Worm (Caenorhabditis elegans) whole organism, L1 larva: ENCODE measurements around the gene C43G2.3.

Source experiments
- C04F5.9 ChIP-seq: sonication (generic microtip); optimal IDR thresholded peaks from 2 replicates; lab custom pipeline; 2016; ENCODE audit warnings: missing genetic modification characterization, missing compliant biosample characterization
- aly-2 ChIP-seq: fragments of 150-350 bp; optimal IDR thresholded peaks from 2 replicates; lab custom pipeline; 2014; ENCODE audit warnings: missing biosample characterization, missing genetic modification characterization
- ama-1 ChIP-seq: fragments of 150-350 bp; optimal IDR thresholded peaks from 2 replicates; lab custom pipeline; 2014
- ceh-82 ChIP-seq, 3 experiments: fragments of 150-350 bp in 1 of 3; sonication (generic microtip) in 2 of 3; optimal IDR thresholded peaks; 2 replicates each; lab custom pipeline; 2014 to 2017; ENCODE audit warnings: missing biosample characterization in 3 of 3, missing genetic modification characterization in 3 of 3
- dsc-1 ChIP-seq: sonication (generic microtip); optimal IDR thresholded peaks from 2 replicates; lab custom pipeline; 2016; ENCODE audit warnings: mild to moderate bottlenecking, missing genetic modification characterization, missing compliant biosample characterization
- efl-1 ChIP-seq, 4 experiments: fragments of 150-350 bp; optimal IDR thresholded peaks in 3 of 4; peaks in 1 of 4; 1 replicate in 1 of 4; 2 replicates in 3 of 4; lab custom pipeline; 2014; ENCODE audit warnings: missing biosample characterization in 2 of 4, missing genetic modification characterization in 2 of 4, missing genetic modification reagents in 2 of 4
- egl-13 ChIP-seq: sonication (generic microtip); optimal IDR thresholded peaks from 2 replicates; lab custom pipeline; 2016; ENCODE audit warnings: missing genotype, missing genetic modification reagents, missing genetic modification characterization, missing compliant biosample characterization
- elt-3 ChIP-seq, 6 experiments: fragments of 150-350 bp in 1 of 6; sonication (generic microtip); optimal IDR thresholded peaks; 2 replicates each; lab custom pipeline; 2017 to 2018; ENCODE audit warnings: missing biosample characterization in 6 of 6, missing genetic modification characterization in 6 of 6, inconsistent platforms in 1 of 6
- fkh-10 ChIP-seq: sonication (generic microtip); optimal IDR thresholded peaks from 2 replicates; lab custom pipeline; 2017; ENCODE audit warnings: missing biosample characterization, missing genetic modification reagents, missing genetic modification characterization
- fos-1 ChIP-seq: fragments of 150-350 bp; optimal IDR thresholded peaks from 2 replicates; lab custom pipeline; 2014; ENCODE audit warnings: missing biosample characterization, missing genetic modification characterization
- grh-1 ChIP-seq: fragments of 200-800 bp; sonication (Bioruptor generic); IDR thresholded peaks from 2 replicates; pipeline ENCODE4 v1.3.6; 2022; ENCODE audit warnings: missing genetic modification reagents, missing genetic modification characterization, missing compliant biosample characterization
- lin-35 ChIP-seq, 2 experiments: fragments of 150-350 bp; optimal IDR thresholded peaks; 2 replicates each; lab custom pipeline; 2014; ENCODE audit warnings: missing biosample characterization in 2 of 2, missing genetic modification characterization in 2 of 2, missing genetic modification reagents in 2 of 2
- lir-3 ChIP-seq: sonication (generic microtip); optimal IDR thresholded peaks from 2 replicates; lab custom pipeline; 2016; ENCODE audit warnings: mild to moderate bottlenecking, missing genetic modification characterization, moderate library complexity, missing compliant biosample characterization; ENCODE audit not compliant: poor library complexity
- lsy-2 ChIP-seq, 2 experiments: fragments of 150-350 bp; optimal IDR thresholded peaks; 2 replicates each; lab custom pipeline; 2014; ENCODE audit warnings: missing biosample characterization in 2 of 2, missing genetic modification characterization in 2 of 2
- nhr-11 ChIP-seq: fragments of 150-350 bp; optimal IDR thresholded peaks from 2 replicates; lab custom pipeline; 2014; ENCODE audit warnings: missing biosample characterization, missing genetic modification characterization
- nhr-19 ChIP-seq: fragments of 200-800 bp; sonication (Bioruptor generic); conservative IDR thresholded peaks from 2 replicates; pipeline ENCODE4 v1.3.6; 2022; ENCODE audit warnings: missing genetic modification characterization, missing compliant biosample characterization
- nhr-28 ChIP-seq: fragments of 150-350 bp; optimal IDR thresholded peaks from 2 replicates; lab custom pipeline; 2014; ENCODE audit warnings: missing biosample characterization, missing genetic modification characterization
- nhr-71 ChIP-seq: sonication (generic microtip); optimal IDR thresholded peaks from 2 replicates; lab custom pipeline; 2016; ENCODE audit warnings: mild to moderate bottlenecking, missing genetic modification characterization, moderate library complexity, missing compliant biosample characterization
- nhr-76 ChIP-seq: sonication (generic microtip); optimal IDR thresholded peaks from 2 replicates; lab custom pipeline; 2017; ENCODE audit warnings: missing biosample characterization, missing genetic modification characterization
- nhr-84 ChIP-seq: sonication (generic microtip); optimal IDR thresholded peaks from 2 replicates; lab custom pipeline; 2017; ENCODE audit warnings: missing biosample characterization, missing genetic modification characterization
- pag-3 ChIP-seq: sonication (generic microtip); optimal IDR thresholded peaks from 2 replicates; lab custom pipeline; 2017; ENCODE audit warnings: missing genetic modification characterization, mild to moderate bottlenecking, missing compliant biosample characterization, antibody characterized with exemption, borderline replicate concordance; ENCODE audit not compliant: insufficient read depth
- pax-3 ChIP-seq: fragments of 200-800 bp; sonication (Bioruptor generic); optimal IDR thresholded peaks from 2 replicates; lab custom pipeline; 2018; ENCODE audit warnings: mild to moderate bottlenecking, missing genetic modification characterization, moderate library complexity, missing compliant biosample characterization
- pqm-1 ChIP-seq: sonication (generic microtip); optimal IDR thresholded peaks from 3 replicates; lab custom pipeline; 2017; ENCODE audit warnings: missing biosample characterization, missing genetic modification characterization
- skn-1 ChIP-seq: fragments of 150-350 bp; optimal IDR thresholded peaks from 2 replicates; lab custom pipeline; 2014; ENCODE audit warnings: missing biosample characterization, missing genetic modification characterization
- snpc-4 ChIP-seq: fragments of 150-350 bp; optimal IDR thresholded peaks from 2 replicates; lab custom pipeline; 2014; ENCODE audit warnings: missing biosample characterization, missing genetic modification characterization
- snu-23 ChIP-seq: sonication (generic microtip); optimal IDR thresholded peaks from 2 replicates; lab custom pipeline; 2016; ENCODE audit warnings: missing genetic modification characterization, missing compliant biosample characterization
- sptf-1 ChIP-seq: fragments of 150-350 bp; optimal IDR thresholded peaks from 2 replicates; lab custom pipeline; 2014; ENCODE audit warnings: missing biosample characterization, missing genetic modification characterization
- tlp-1 ChIP-seq: fragments of 150-350 bp; optimal IDR thresholded peaks from 2 replicates; lab custom pipeline; 2014; ENCODE audit warnings: missing biosample characterization, missing genetic modification characterization
- unc-30 ChIP-seq: sonication (generic microtip); optimal IDR thresholded peaks from 2 replicates; lab custom pipeline; 2017; ENCODE audit warnings: missing biosample characterization, missing genetic modification characterization
- unc-62 ChIP-seq: fragments of 150-350 bp; optimal IDR thresholded peaks from 2 replicates; lab custom pipeline; 2014; ENCODE audit warnings: missing biosample characterization, missing genetic modification reagents, missing genetic modification characterization
- unc-86 ChIP-seq: sonication (generic microtip); optimal IDR thresholded peaks from 2 replicates; lab custom pipeline; 2016; ENCODE audit warnings: missing genetic modification characterization, missing compliant biosample characterization
- zag-1 ChIP-seq: fragments of 150-350 bp; optimal IDR thresholded peaks from 2 replicates; lab custom pipeline; 2014; ENCODE audit warnings: missing biosample characterization, missing genetic modification characterization
- ztf-11 ChIP-seq, 2 experiments: sonication (generic microtip); optimal IDR thresholded peaks; 2 replicates each; lab custom pipeline; 2016 to 2017; ENCODE audit warnings: missing genetic modification characterization in 2 of 2, missing biosample characterization in 1 of 2, missing compliant biosample characterization in 1 of 2
- ztf-4 ChIP-seq: fragments of 150-350 bp; optimal IDR thresholded peaks from 2 replicates; lab custom pipeline; 2014; ENCODE audit warnings: missing biosample characterization, missing genetic modification characterization

C43G2.3 gene

ce11 chrIV:6565605-6566004, 12.4 kb upstream of the C43G2.3 start:
- TF ChIP-seq lsy-2 (tag; optimal IDR thresholded peaks at IDR 0.05; lab: Kevin White, UChicago): no peak
- TF ChIP-seq snpc-4: peak; percentile 13
- TF ChIP-seq, all 84 proteins: peak for 1

DNA sequence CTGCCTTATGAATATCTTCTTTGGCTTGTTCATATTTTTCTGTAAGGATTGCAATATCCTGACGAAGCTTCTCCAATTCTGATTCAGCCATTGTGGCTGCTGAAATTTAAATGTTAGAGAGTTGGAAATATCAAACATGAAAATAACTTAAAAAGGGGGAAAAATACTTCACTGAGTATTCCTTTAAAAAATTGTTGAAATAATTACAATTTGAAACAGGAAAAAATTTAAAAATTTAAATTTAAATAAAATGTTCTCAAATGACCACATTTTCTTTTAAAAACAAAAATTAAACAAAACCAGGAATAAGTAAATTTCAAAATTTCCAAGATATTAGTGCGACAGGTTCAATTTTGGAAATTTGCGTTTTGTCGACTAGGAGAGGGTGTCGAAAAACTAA, 5.8 kb upstream of the C43G2.3 start, which contains the start of gene bicd-1:
Gene bicd-1 (minus strand): TSS at position 101 of the 400 bp plus-strand sequence.
- TF ChIP-seq ama-1 (lab: Kevin White, UChicago) (no peak), nhr-28 (tag; lab: Kevin White, UChicago) (no peak), lin-35 (GFP tag; optimal IDR thresholded peaks at IDR 0.05; lab: Kevin White, UChicago) (no peak), sptf-1 (tag; lab: Kevin White, UChicago) (no peak)

ce11 chrIV:6572655-6573054, 5.4 kb upstream of the C43G2.3 start:
- no peak for TF ChIP-seq nhr-19 (GFP tag; lab: Robert Waterston, UW)
- peak; percentile 4 for TF ChIP-seq snu-23 (GFP tag; lab: Kevin White, UChicago)
- TF ChIP-seq lir-3 (tag; lab: Kevin White, UChicago): no peak
- TF ChIP-seq ztf-11 (tag; optimal IDR thresholded peaks at IDR 0.05; lab: Kevin White, UChicago): no peak
- TF ChIP-seq pqm-1: no peak
- no peak for TF ChIP-seq efl-1 (optimal IDR thresholded peaks at IDR 0.05; lab: Kevin White, UChicago)
- peak in 1 of 2 experiments; percentile 84 for TF ChIP-seq efl-1 (GFP tag; optimal IDR thresholded peaks at IDR 0.05 in 1 of 2; lab: Kevin White, UChicago)
- no peak for TF ChIP-seq zag-1 (tag; lab: Kevin White, UChicago)

DNA sequence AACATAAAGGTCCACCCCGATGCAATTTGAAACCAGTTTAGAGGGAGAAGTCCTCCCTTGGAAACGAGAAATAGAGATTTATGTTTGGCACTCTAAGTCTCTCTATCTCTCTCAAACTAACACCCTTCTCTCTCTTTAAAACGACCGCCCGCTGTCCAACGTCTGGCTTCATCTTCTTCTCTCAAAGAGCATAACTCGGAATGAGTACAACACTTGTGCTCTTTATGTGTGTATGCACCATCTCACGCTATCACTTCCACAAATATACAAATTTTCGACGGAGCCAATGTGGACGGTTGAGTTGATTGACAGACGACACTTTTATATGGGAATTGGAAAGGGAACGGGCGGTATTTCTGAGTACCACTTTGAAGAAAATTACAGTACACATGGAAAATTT, 3.7 kb upstream of the C43G2.3 start:
- TF ChIP-seq nhr-84 (no peak), skn-1 (tag; lab: Kevin White, UChicago) (no peak), nhr-76 (tag; lab: Kevin White, UChicago) (no peak), grh-1 (GFP tag; lab: Robert Waterston, UW) (no peak), unc-30 (tag; lab: Kevin White, UChicago) (no peak), pag-3 (tag; lab: Kevin White, UChicago) (no peak), unc-86 (tag; lab: Kevin White, UChicago) (no peak), fkh-10 (GFP tag; lab: Kevin White, UChicago) (no peak), tlp-1 (tag; lab: Kevin White, UChicago) (no peak), nhr-28 (tag; lab: Kevin White, UChicago) (no peak), egl-13 (tag; lab: Kevin White, UChicago) (no peak), C04F5.9 (tag; lab: Kevin White, UChicago) (no peak), elt-3 (tag; optimal IDR thresholded peaks at IDR 0.05; lab: Kevin White, UChicago) (no peak), nhr-71 (tag; lab: Kevin White, UChicago) (peak; percentile 26), lin-35 (GFP tag; optimal IDR thresholded peaks at IDR 0.05; lab: Kevin White, UChicago) (peak in 1 of 2 experiments; percentile 31), ceh-82 (tag; optimal IDR thresholded peaks at IDR 0.05; lab: Kevin White, UChicago) (peak in 1 of 3 experiments; percentile 20), ztf-4 (tag; lab: Kevin White, UChicago) (no peak), nhr-11 (tag; lab: Kevin White, UChicago) (no peak), zag-1 (tag; lab: Kevin White, UChicago) (no peak), unc-62 (GFP tag; lab: Kevin White, UChicago) (no peak), aly-2 (tag; lab: Kevin White, UChicago) (no peak), snpc-4 (no peak), fos-1 (tag; lab: Kevin White, UChicago) (no peak), dsc-1 (tag; lab: Kevin White, UChicago) (peak; percentile 9), pax-3 (tag; lab: Kevin White, UChicago) (no peak), efl-1 (optimal IDR thresholded peaks at IDR 0.05; lab: Kevin White, UChicago) (peak in 1 of 2 experiments; percentile 18), efl-1 (GFP tag; optimal IDR thresholded peaks at IDR 0.05 in 1 of 2; lab: Kevin White, UChicago) (no peak), sptf-1 (tag; lab: Kevin White, UChicago) (no peak), nhr-19 (GFP tag; lab: Robert Waterston, UW) (no peak)
